Fruit fly (Drosophila melanogaster): ENCODE data around the gene CG10919.

CG10919 gene

DNA sequence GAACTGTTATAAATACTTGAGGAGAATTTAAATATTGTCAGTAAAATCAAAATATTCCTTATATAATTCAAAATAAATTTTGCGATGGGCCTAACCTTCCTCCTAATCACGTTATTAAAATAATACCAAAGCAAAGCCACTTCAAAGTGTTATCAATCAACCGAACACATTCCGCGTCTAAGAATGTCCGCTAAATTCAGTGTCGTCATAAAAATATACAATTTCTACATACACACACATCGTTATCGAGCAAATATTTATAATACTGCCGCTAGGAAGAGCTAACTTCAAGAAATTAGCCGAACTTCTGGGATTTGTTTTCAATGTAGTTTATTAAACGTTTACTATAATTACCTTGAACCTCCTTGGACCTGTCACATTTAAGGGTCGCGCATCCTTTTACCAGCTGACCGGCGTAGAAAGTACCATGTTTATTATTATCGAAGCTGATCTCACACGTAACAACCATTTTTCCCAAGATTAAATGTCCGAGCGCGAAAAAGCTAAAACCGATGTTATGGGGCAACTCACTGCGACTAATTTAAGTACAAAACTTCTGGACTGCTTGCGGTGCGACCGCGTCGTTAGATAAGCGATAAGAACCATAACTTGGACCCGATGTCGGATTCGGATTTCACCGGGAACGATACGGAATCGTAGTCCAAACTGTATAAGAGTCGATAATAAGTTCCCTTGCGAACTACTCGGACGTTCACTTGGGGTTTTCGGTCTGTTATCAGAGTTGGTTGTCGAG, 25.2 kb downstream of the CG10919 start, which contains the start of gene CG18747 (continued):
- TF ChIP-seq phol (tag; optimal IDR thresholded peaks at IDR 0.05) = no peak
- no peak for TF ChIP-seq row (GFP tag; IDR thresholded peaks at IDR 0.05)
- TF ChIP-seq CG2875 (GFP tag; optimal IDR thresholded peaks at IDR 0.05) = no peak
- no peak for TF ChIP-seq CG17802 (tag; optimal IDR thresholded peaks at IDR 0.05)
- no peak for TF ChIP-seq ranshi (GFP tag; IDR thresholded peaks at IDR 0.05)
- no peak for TF ChIP-seq lbe (GFP tag; optimal IDR thresholded peaks at IDR 0.05)
- TF ChIP-seq fd102C (GFP tag; optimal IDR thresholded peaks at IDR 0.05) = no peak
- TF ChIP-seq CG16815 (GFP tag; optimal IDR thresholded peaks at IDR 0.05) = no peak
- TF ChIP-seq Optix (GFP tag; IDR thresholded peaks at IDR 0.05) = no peak
- TF ChIP-seq Pdp1 (GFP tag; optimal IDR thresholded peaks at IDR 0.05) = peak in 1 of 2 experiments; percentile 58
- TF ChIP-seq NC2α (GFP tag; optimal IDR thresholded peaks at IDR 0.05) = no peak
- TF ChIP-seq CG12071 (GFP tag; optimal IDR thresholded peaks at IDR 0.05) = no peak
- TF ChIP-seq CG1233 (GFP tag; optimal IDR thresholded peaks at IDR 0.05) = no peak
- TF ChIP-seq CG18764 (GFP tag; optimal IDR thresholded peaks at IDR 0.05) = no peak
- TF ChIP-seq zen2 (GFP tag; IDR thresholded peaks at IDR 0.05; ENCODE audit: partially characterized antibody) = no peak
- no peak for TF ChIP-seq CG9437 (GFP tag; optimal IDR thresholded peaks at IDR 0.05)
- TF ChIP-seq CG13123 (GFP tag; optimal IDR thresholded peaks at IDR 0.05) = no peak
- TF ChIP-seq Fer1 (GFP tag; optimal IDR thresholded peaks at IDR 0.05) = no peak
- no peak for TF ChIP-seq z (GFP tag; IDR thresholded peaks at IDR 0.05)
- peak; percentile 75 for TF ChIP-seq CG31365 (tag; optimal IDR thresholded peaks at IDR 0.05)
- no peak for TF ChIP-seq Lim3 (GFP tag; IDR thresholded peaks at IDR 0.05)
- TF ChIP-seq grau (tag; optimal IDR thresholded peaks at IDR 0.05) = no peak
- no peak for TF ChIP-seq gsb-n (tag; optimal IDR thresholded peaks at IDR 0.05)
- no peak for TF ChIP-seq Sry-β (GFP tag; optimal IDR thresholded peaks at IDR 0.05)
- no peak for TF ChIP-seq BtbVII (GFP tag; optimal IDR thresholded peaks at IDR 0.05)
- TF ChIP-seq jigr1 (GFP tag; IDR thresholded peaks at IDR 0.05) = no peak
- no peak for TF ChIP-seq gsb (GFP tag; IDR thresholded peaks at IDR 0.05)
- no peak for TF ChIP-seq Dp (GFP tag; optimal IDR thresholded peaks at IDR 0.05)
- peak; percentile 70 for TF ChIP-seq grn (GFP tag; optimal IDR thresholded peaks at IDR 0.05)
- TF ChIP-seq CG10565 (GFP tag; optimal IDR thresholded peaks at IDR 0.05) = no peak
- TF ChIP-seq CG3995 (GFP tag; optimal IDR thresholded peaks at IDR 0.05) = no peak
- TF ChIP-seq Hey (tag; optimal IDR thresholded peaks at IDR 0.05) = no peak
- TF ChIP-seq klu (GFP tag; IDR thresholded peaks at IDR 0.05) = no peak
- TF ChIP-seq gfzf (GFP tag; optimal IDR thresholded peaks at IDR 0.05) = no peak
- peak; percentile 94 for TF ChIP-seq sd (tag; optimal IDR thresholded peaks at IDR 0.05)
- TF ChIP-seq chn (GFP tag; optimal IDR thresholded peaks at IDR 0.05) = no peak
- TF ChIP-seq stwl (tag; optimal IDR thresholded peaks at IDR 0.05) = no peak
- peak; percentile 35 for TF ChIP-seq GATAe (GFP tag; conservative IDR thresholded peaks at IDR 0.05)
- no peak for TF ChIP-seq CG8290 (GFP tag; optimal IDR thresholded peaks at IDR 0.05)
- no peak for TF ChIP-seq CG8290 (tag; optimal IDR thresholded peaks at IDR 0.05)
- TF ChIP-seq CG10431 (GFP tag; optimal IDR thresholded peaks at IDR 0.05) = no peak
- TF ChIP-seq dimm (GFP tag; IDR thresholded peaks at IDR 0.05) = no peak
- TF ChIP-seq ci (GFP tag; IDR thresholded peaks at IDR 0.05) = no peak
- TF ChIP-seq CG4730 (GFP tag; IDR thresholded peaks at IDR 0.05) = no peak
- TF ChIP-seq Nf-YC (tag; optimal IDR thresholded peaks at IDR 0.05) = no peak
- no peak for TF ChIP-seq Med (GFP tag)
- TF ChIP-seq ken (GFP tag; IDR thresholded peaks at IDR 0.05) = no peak
- no peak for TF ChIP-seq CG2889 (GFP tag; IDR thresholded peaks at IDR 0.05)
- no peak for TF ChIP-seq wdn (GFP tag; IDR thresholded peaks at IDR 0.05)
- TF ChIP-seq exex (tag; optimal IDR thresholded peaks at IDR 0.05) = peak; percentile 44
- TF ChIP-seq H2.0 (GFP tag; IDR thresholded peaks at IDR 0.05) = no peak
